Worm (Caenorhabditis elegans) whole organism, late embryonic: ENCODE data around the gene Y32F6A.5.

Source experiments
- K02D7.2 ChIP-seq: sonication (generic microtip); optimal IDR thresholded peaks from 2 replicates; lab custom pipeline; 2017; ENCODE audit warnings: mild to moderate bottlenecking, missing genetic modification characterization, missing compliant biosample characterization
- K09A11.1 ChIP-seq: sonication (generic microtip); optimal IDR thresholded peaks from 2 replicates; lab custom pipeline; 2017; ENCODE audit warnings: antibody characterized with exemption, mild to moderate bottlenecking, missing genetic modification characterization, missing compliant biosample characterization; ENCODE audit not compliant: insufficient read depth
- ahr-1 ChIP-seq: sonication (generic microtip); optimal IDR thresholded peaks from 2 replicates; lab custom pipeline; 2016; ENCODE audit warnings: missing genetic modification characterization, missing compliant biosample characterization
- ama-1 ChIP-seq: fragments of 150-350 bp; optimal IDR thresholded peaks from 2 replicates; lab custom pipeline; 2014
- ceh-2 ChIP-seq: sonication (generic microtip); optimal IDR thresholded peaks from 2 replicates; lab custom pipeline; 2016; ENCODE audit warnings: missing genotype, missing genetic modification characterization, missing compliant biosample characterization
- ceh-22 ChIP-seq: sonication (generic microtip); optimal IDR thresholded peaks from 2 replicates; lab custom pipeline; 2017; ENCODE audit warnings: missing biosample characterization, missing genetic modification characterization
- ceh-24 ChIP-seq: sonication (generic microtip); optimal IDR thresholded peaks from 2 replicates; lab custom pipeline; 2016; ENCODE audit warnings: mild to moderate bottlenecking, missing genetic modification characterization, missing compliant biosample characterization
- ceh-30 ChIP-seq: fragments of 150-350 bp; optimal IDR thresholded peaks from 2 replicates; lab custom pipeline; 2014; ENCODE audit warnings: missing biosample characterization, missing genetic modification characterization
- ceh-45 ChIP-seq: fragments of 200-800 bp; sonication (Bioruptor generic); IDR thresholded peaks from 2 replicates; pipeline ENCODE4 v1.3.6; 2022; ENCODE audit warnings: missing genetic modification reagents, missing genetic modification characterization, missing compliant biosample characterization
- ceh-48 ChIP-seq: sonication (generic microtip); optimal IDR thresholded peaks from 2 replicates; lab custom pipeline; 2016; ENCODE audit warnings: missing genetic modification characterization, inconsistent platforms, missing compliant biosample characterization
- ceh-6 ChIP-seq: fragments of 200-800 bp; sonication (Bioruptor generic); optimal IDR thresholded peaks from 2 replicates; lab custom pipeline; 2018; ENCODE audit warnings: mild to moderate bottlenecking, missing genetic modification characterization, missing compliant biosample characterization
- ceh-9 ChIP-seq: sonication (generic microtip); optimal IDR thresholded peaks from 2 replicates; lab custom pipeline; 2016; ENCODE audit warnings: mild to moderate bottlenecking, missing genetic modification characterization, inconsistent platforms, missing compliant biosample characterization
- che-1 ChIP-seq: sonication (generic microtip); optimal IDR thresholded peaks from 2 replicates; lab custom pipeline; 2016; ENCODE audit warnings: mild to moderate bottlenecking, missing genetic modification characterization, missing compliant biosample characterization
- dve-1 ChIP-seq: sonication (generic microtip); optimal IDR thresholded peaks from 2 replicates; lab custom pipeline; 2017; ENCODE audit warnings: antibody characterized with exemption, mild to moderate bottlenecking, missing genetic modification characterization, missing compliant biosample characterization
- elt-4 ChIP-seq: sonication (generic microtip); optimal IDR thresholded peaks from 2 replicates; lab custom pipeline; 2016; ENCODE audit warnings: missing genetic modification characterization, missing compliant biosample characterization
- ets-4 ChIP-seq: sonication (generic microtip); optimal IDR thresholded peaks from 2 replicates; lab custom pipeline; 2016; ENCODE audit warnings: missing genetic modification characterization, missing compliant biosample characterization
- eyg-1 ChIP-seq: sonication (generic microtip); optimal IDR thresholded peaks from 2 replicates; lab custom pipeline; 2016; ENCODE audit warnings: missing genotype, missing genetic modification characterization, missing compliant biosample characterization
- fax-1 ChIP-seq: sonication (generic microtip); optimal IDR thresholded peaks from 2 replicates; lab custom pipeline; 2016; ENCODE audit warnings: missing genotype, missing genetic modification characterization, missing compliant biosample characterization
- fkh-10 ChIP-seq: fragments of 150-350 bp; optimal IDR thresholded peaks from 2 replicates; lab custom pipeline; 2014; ENCODE audit warnings: missing biosample characterization, missing genetic modification reagents, missing genetic modification characterization
- gmeb-2 ChIP-seq: sonication (generic microtip); optimal IDR thresholded peaks from 2 replicates; lab custom pipeline; 2016; ENCODE audit warnings: missing genetic modification characterization, inconsistent platforms, missing compliant biosample characterization
- hlh-13 ChIP-seq: fragments of 200-800 bp; sonication (Bioruptor generic); optimal IDR thresholded peaks from 2 replicates; lab custom pipeline; 2018; ENCODE audit warnings: mild to moderate bottlenecking, missing genetic modification characterization, missing compliant biosample characterization
- hlh-6 ChIP-seq: sonication (generic microtip); optimal IDR thresholded peaks from 2 replicates; lab custom pipeline; 2016; ENCODE audit warnings: missing genotype, missing genetic modification characterization, missing compliant biosample characterization
- lin-11 ChIP-seq: fragments of 200-800 bp; sonication (Bioruptor generic); optimal IDR thresholded peaks from 2 replicates; lab custom pipeline; 2018; ENCODE audit warnings: mild to moderate bottlenecking, missing genetic modification characterization, missing compliant biosample characterization
- madf-2 ChIP-seq: sonication (generic microtip); optimal IDR thresholded peaks from 2 replicates; lab custom pipeline; 2017; ENCODE audit warnings: missing genetic modification characterization, missing compliant biosample characterization
- mec-3 ChIP-seq: sonication (generic microtip); optimal IDR thresholded peaks from 2 replicates; lab custom pipeline; 2016; ENCODE audit warnings: borderline replicate concordance, missing genetic modification characterization, missing compliant biosample characterization
- nhr-11 ChIP-seq: fragments of 150-350 bp; optimal IDR thresholded peaks from 2 replicates; lab custom pipeline; 2014; ENCODE audit warnings: missing biosample characterization, missing genetic modification characterization
- npax-4 ChIP-seq: sonication (generic microtip); optimal IDR thresholded peaks from 2 replicates; lab custom pipeline; 2016; ENCODE audit warnings: missing genetic modification characterization, missing compliant biosample characterization
- pat-9 ChIP-seq: fragments of 200-800 bp; sonication (Bioruptor generic); optimal IDR thresholded peaks from 2 replicates; lab custom pipeline; 2018; ENCODE audit warnings: mild to moderate bottlenecking, missing genetic modification characterization, moderate library complexity, missing compliant biosample characterization
- pha-2 ChIP-seq: sonication (generic microtip); optimal IDR thresholded peaks from 2 replicates; lab custom pipeline; 2017; ENCODE audit warnings: mild to moderate bottlenecking, missing genetic modification characterization, missing compliant biosample characterization
- pha-4 ChIP-seq: fragments of 150-350 bp; optimal IDR thresholded peaks from 2 replicates; lab custom pipeline; 2018; ENCODE audit warnings: missing biosample characterization, missing genetic modification reagents, missing genetic modification characterization
- sdc-2 ChIP-seq: sonication (generic microtip); optimal IDR thresholded peaks from 2 replicates; lab custom pipeline; 2016; ENCODE audit warnings: missing genotype, missing genetic modification characterization, missing compliant biosample characterization
- sox-2 ChIP-seq: fragments of 200-800 bp; sonication (Bioruptor generic); IDR thresholded peaks from 2 replicates; pipeline ENCODE4 v1.3.6; 2022; ENCODE audit warnings: missing genetic modification reagents, missing genetic modification characterization, missing compliant biosample characterization
- sox-4 ChIP-seq: sonication (generic microtip); optimal IDR thresholded peaks from 2 replicates; lab custom pipeline; 2017; ENCODE audit warnings: mild to moderate bottlenecking, missing genetic modification characterization, inconsistent platforms, missing compliant biosample characterization
- syd-9 ChIP-seq: sonication (generic microtip); optimal IDR thresholded peaks from 2 replicates; lab custom pipeline; 2016; ENCODE audit warnings: mild to moderate bottlenecking, missing genetic modification characterization, moderate library complexity, missing compliant biosample characterization
- tbx-7 ChIP-seq: sonication (generic microtip); optimal IDR thresholded peaks from 2 replicates; lab custom pipeline; 2016; ENCODE audit warnings: missing genotype, missing genetic modification characterization, missing compliant biosample characterization
- unc-42 ChIP-seq: sonication (generic microtip); optimal IDR thresholded peaks from 2 replicates; lab custom pipeline; 2016; ENCODE audit warnings: missing genotype, missing genetic modification characterization, missing compliant biosample characterization
- zip-5 ChIP-seq: sonication (generic microtip); optimal IDR thresholded peaks from 2 replicates; lab custom pipeline; 2016; ENCODE audit warnings: missing genetic modification characterization, missing compliant biosample characterization

Gene Y32F6A.5

DNA sequence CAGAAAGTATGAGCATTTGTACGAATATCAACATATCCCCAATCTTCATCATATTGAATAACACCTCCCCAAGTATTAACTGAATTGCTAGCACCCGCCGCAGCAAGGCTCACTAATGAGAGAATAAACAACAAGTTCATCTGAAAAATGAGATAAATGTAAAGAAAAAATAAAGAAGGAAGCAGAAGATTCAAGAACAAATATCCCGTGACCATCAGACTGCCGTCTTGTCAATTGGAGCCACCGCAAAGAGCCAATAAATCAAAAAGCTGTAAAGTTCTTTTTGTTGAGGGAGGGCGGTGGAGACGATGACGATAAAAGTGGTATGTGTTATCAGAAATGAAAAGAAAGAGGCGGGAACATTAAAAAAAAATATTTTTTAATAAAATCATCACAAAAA lies at the start of gene Y32F6A.5:
TSS of gene Y32F6A.5 (minus strand) at position 140 of the 400 bp plus-strand sequence.
- TF ChIP-seq che-1 (tag; lab: Kevin White, UChicago) = no peak
- no peak for TF ChIP-seq fkh-10 (GFP tag; lab: Kevin White, UChicago)
- no peak for TF ChIP-seq nhr-11 (tag; lab: Kevin White, UChicago)
- no peak for TF ChIP-seq K09A11.1 (tag; lab: Kevin White, UChicago)
- no peak for TF ChIP-seq ets-4 (tag; lab: Kevin White, UChicago)
- TF ChIP-seq tbx-7 (tag; lab: Kevin White, UChicago) = no peak
- no peak for TF ChIP-seq ceh-30 (tag; lab: Kevin White, UChicago)
- TF ChIP-seq pha-4 (tag; lab: Kevin White, UChicago) = no peak
- TF ChIP-seq K02D7.2 (tag; lab: Kevin White, UChicago) = no peak
- no peak for TF ChIP-seq unc-42 (tag; lab: Kevin White, UChicago)
- TF ChIP-seq ceh-2 (tag; lab: Kevin White, UChicago) = no peak
- no peak for TF ChIP-seq npax-4
- TF ChIP-seq pha-2 (tag; lab: Kevin White, UChicago) = no peak
- TF ChIP-seq mec-3 = no peak
- no peak for TF ChIP-seq syd-9
- no peak for TF ChIP-seq eyg-1 (tag; lab: Kevin White, UChicago)
- no peak for TF ChIP-seq hlh-13 (GFP tag; lab: Kevin White, UChicago)

DNA sequence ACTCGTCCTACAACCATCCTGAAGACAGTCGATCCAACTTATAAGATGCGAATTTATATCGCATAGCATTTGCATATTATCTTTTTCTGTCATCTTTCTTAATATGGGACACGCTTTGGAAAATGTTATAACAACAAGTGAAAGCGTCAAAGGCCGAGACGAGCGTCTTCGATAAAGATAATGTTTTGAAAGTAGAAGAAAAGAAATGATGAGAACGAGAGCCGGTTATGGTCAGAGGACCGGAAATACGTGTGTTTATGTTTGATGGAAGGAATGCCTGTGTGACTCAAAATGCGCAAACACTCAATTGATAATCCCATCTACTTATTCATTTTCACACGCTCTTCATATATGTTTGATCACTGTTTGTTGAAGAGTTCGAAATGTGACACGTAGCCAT lies 49.6 kb upstream of the Y32F6A.5 start, which contains the start of gene C35A5.11:
TSS of gene C35A5.11 (minus strand) at position 101 of the 400 bp plus-strand sequence.
- TF ChIP-seq hlh-13 (GFP tag; lab: Kevin White, UChicago) (no peak), ceh-24 (no peak), madf-2 (tag; lab: Kevin White, UChicago) (no peak), elt-4 (tag; lab: Kevin White, UChicago) (no peak), pat-9 (no peak)

DNA sequence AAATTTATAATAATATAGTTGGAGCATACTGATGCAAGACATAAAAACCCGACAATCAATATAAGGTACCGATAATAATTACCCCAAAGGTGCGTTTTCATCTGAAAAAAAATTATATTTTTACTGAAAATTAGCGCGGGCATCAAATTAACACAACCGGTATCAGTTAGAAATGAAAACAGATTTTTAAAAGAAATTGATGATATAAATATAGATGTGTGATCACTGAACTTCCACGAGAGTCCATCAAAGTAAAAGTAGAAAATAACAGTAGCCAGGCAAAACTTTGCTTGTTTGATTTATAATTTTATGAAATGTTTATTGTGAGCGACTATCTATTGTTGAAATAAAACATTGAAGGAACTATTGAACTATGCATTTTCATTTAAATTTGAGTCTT lies 47.9 kb upstream of the Y32F6A.5 start, which contains the start of gene C35A5.3:
TSS of gene C35A5.3 (minus strand) at position 101 of the 400 bp plus-strand sequence.
- no peak for TF ChIP-seq hlh-13 (GFP tag; lab: Kevin White, UChicago)
- TF ChIP-seq dve-1 = no peak
- no peak for TF ChIP-seq ceh-48
- TF ChIP-seq ceh-45 = no peak
- no peak for TF ChIP-seq ama-1
- no peak for TF ChIP-seq ceh-6
- TF ChIP-seq pha-2 (tag; lab: Kevin White, UChicago) = no peak
- TF ChIP-seq sdc-2 (tag; lab: Kevin White, UChicago) = no peak
- no peak for TF ChIP-seq hlh-6
- no peak for TF ChIP-seq sox-2 (GFP tag; lab: Robert Waterston, UW)
- no peak for TF ChIP-seq ahr-1 (tag; lab: Kevin White, UChicago)
- TF ChIP-seq sox-4 = no peak

DNA sequence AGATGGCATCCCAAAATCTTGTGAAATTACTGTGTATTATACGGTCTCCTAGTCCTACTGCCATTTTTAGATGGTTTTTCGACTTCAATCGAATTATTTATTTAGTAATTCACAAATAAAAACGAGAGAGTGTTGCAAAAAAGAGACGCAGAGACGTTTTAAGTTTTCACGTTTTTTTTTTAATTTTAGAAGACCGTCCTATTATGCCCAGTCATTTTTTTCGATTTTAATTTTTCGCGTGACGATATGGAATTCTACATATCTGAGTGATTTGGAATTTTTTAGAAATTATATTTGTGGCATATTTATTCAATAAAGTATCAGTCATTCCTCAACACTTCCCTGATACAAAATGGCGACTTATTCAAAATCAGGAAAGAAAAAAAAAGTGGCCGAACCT lies 43.3 kb upstream of the Y32F6A.5 start, which contains the start of gene C35A5.4:
TSS of gene C35A5.4 (plus strand) at position 301 of the 400 bp plus-strand sequence.
- TF ChIP-seq ceh-2 (tag; lab: Kevin White, UChicago) (no peak), lin-11 (tag; lab: Kevin White, UChicago) (no peak), zip-5 (tag; lab: Kevin White, UChicago) (no peak), gmeb-2 (tag; lab: Kevin White, UChicago) (no peak), ceh-22 (no peak), ceh-9 (tag; lab: Kevin White, UChicago) (no peak), fax-1 (tag; lab: Kevin White, UChicago) (no peak)
- TF ChIP-seq, all 69 proteins: peak for 0
